Fruit fly (Drosophila melanogaster): ENCODE measurements around the gene CG4995.

CG4995 gene

dm6 chr2L:10327790-10328189 is 5.5 kb downstream of the CG4995 start, which contains the start of gene RnrL:
Gene RnrL (minus strand): TSS chr2L:10327943.
- TF ChIP-seq CG4617 (GFP tag; optimal IDR thresholded peaks at IDR 0.05; ENCODE audit: borderline replicate concordance) = no peak
- no peak for TF ChIP-seq scrt (GFP tag; optimal IDR thresholded peaks at IDR 0.05)
- no peak for TF ChIP-seq CG2129 (GFP tag; IDR thresholded peaks at IDR 0.05; ENCODE audit: partially characterized antibody)
- TF ChIP-seq CG13624 (GFP tag; optimal IDR thresholded peaks at IDR 0.05) = no peak
- no peak for TF ChIP-seq toy (GFP tag; IDR thresholded peaks at IDR 0.05)
- TF ChIP-seq row (GFP tag; IDR thresholded peaks at IDR 0.05) = peak; percentile 39; the same call in 2 of the 3 replicates
- TF ChIP-seq CG6791 (GFP tag; IDR thresholded peaks at IDR 0.05; ENCODE audit: partially characterized antibody) = no peak
- TF ChIP-seq esg (GFP tag; conservative IDR thresholded peaks at IDR 0.05) = no peak
- TF ChIP-seq Atf3 (GFP tag; optimal IDR thresholded peaks at IDR 0.05) = no peak
- peak; percentile 75 for TF ChIP-seq Dp (GFP tag; optimal IDR thresholded peaks at IDR 0.05)
- no peak for TF ChIP-seq CG1529 (GFP tag; optimal IDR thresholded peaks at IDR 0.05)
- no peak for TF ChIP-seq CG14965 (GFP tag; optimal IDR thresholded peaks at IDR 0.05; ENCODE audit: borderline replicate concordance)
- no peak for TF ChIP-seq fu2 (GFP tag; optimal IDR thresholded peaks at IDR 0.05)
- peak; percentile 10 for TF ChIP-seq sens (GFP tag)
- TF ChIP-seq pfk (GFP tag; optimal IDR thresholded peaks at IDR 0.05) = peak; percentile 85
- TF ChIP-seq unc-4 (GFP tag; IDR thresholded peaks at IDR 0.05; ENCODE audit: partially characterized antibody) = no peak
- no peak for TF ChIP-seq CG7372 (GFP tag; IDR thresholded peaks at IDR 0.05)
- no peak for TF ChIP-seq CG32532 (GFP tag; IDR thresholded peaks at IDR 0.05)
- TF ChIP-seq CG2875 (GFP tag; optimal IDR thresholded peaks at IDR 0.05) = no peak
- peak; percentile 7 for TF ChIP-seq BEAF-32 (GFP tag; optimal IDR thresholded peaks at IDR 0.05)
- no peak for TF ChIP-seq CG11695 (GFP tag; IDR thresholded peaks at IDR 0.05)
- no peak for TF ChIP-seq pum (GFP tag; optimal IDR thresholded peaks at IDR 0.05)
- TF ChIP-seq slou (GFP tag; optimal IDR thresholded peaks at IDR 0.05) = no peak
- TF ChIP-seq CG14710 (tag; optimal IDR thresholded peaks at IDR 0.05) = peak; percentile 7
- TF ChIP-seq CG14860 (GFP tag; IDR thresholded peaks at IDR 0.05; ENCODE audit: partially characterized antibody) = no peak
- no peak for TF ChIP-seq CG31441 (GFP tag; IDR thresholded peaks at IDR 0.05)
- no peak for TF ChIP-seq CG2199 (GFP tag; IDR thresholded peaks at IDR 0.05)
- TF ChIP-seq Oli (tag; optimal IDR thresholded peaks at IDR 0.05) = no peak
- no peak for TF ChIP-seq Atf6 (GFP tag; IDR thresholded peaks at IDR 0.05)
- TF ChIP-seq CG4854 (GFP tag; optimal IDR thresholded peaks at IDR 0.05) = no peak
- no peak for TF ChIP-seq Sry-β (GFP tag; optimal IDR thresholded peaks at IDR 0.05)
- no peak for TF ChIP-seq Doc2 (GFP tag; IDR thresholded peaks at IDR 0.05)
- TF ChIP-seq pzg (GFP tag; optimal IDR thresholded peaks at IDR 0.05) = peak; percentile 40
- TF ChIP-seq CG18619 (GFP tag; optimal IDR thresholded peaks at IDR 0.05) = no peak
- no peak for TF ChIP-seq Dbx (GFP tag; IDR thresholded peaks at IDR 0.05)
- TF ChIP-seq CG1602 (GFP tag; optimal IDR thresholded peaks at IDR 0.05) = no peak
- peak; percentile 89 for TF ChIP-seq CG30020 (tag; optimal IDR thresholded peaks at IDR 0.05)
- no peak for TF ChIP-seq Abd-B (GFP tag; optimal IDR thresholded peaks at IDR 0.05)
- TF ChIP-seq CG9797 (GFP tag; optimal IDR thresholded peaks at IDR 0.05) = peak; percentile 59
- TF ChIP-seq p53 (GFP tag; optimal IDR thresholded peaks at IDR 0.05) = no peak
- no peak for TF ChIP-seq CG15514 (GFP tag; optimal IDR thresholded peaks at IDR 0.05)
- TF ChIP-seq CG8290 (GFP tag; optimal IDR thresholded peaks at IDR 0.05) = peak; percentile 46
- TF ChIP-seq CG8290 (tag; optimal IDR thresholded peaks at IDR 0.05) = no peak
- peak; percentile 48 for TF ChIP-seq stwl (tag; optimal IDR thresholded peaks at IDR 0.05)
- no peak for TF ChIP-seq CG11398 (GFP tag; optimal IDR thresholded peaks at IDR 0.05)
- peak; percentile 5 for TF ChIP-seq CG2116 (GFP tag; optimal IDR thresholded peaks at IDR 0.05)
- peak; percentile 37 for TF ChIP-seq MBD-R2 (GFP tag; IDR thresholded peaks at IDR 0.05)
- TF ChIP-seq jigr1 (GFP tag; IDR thresholded peaks at IDR 0.05) = no peak
- no peak for TF ChIP-seq CG9817 (tag; optimal IDR thresholded peaks at IDR 0.05)
- TF ChIP-seq TFAM (GFP tag; optimal IDR thresholded peaks at IDR 0.05) = no peak
- peak; percentile 80 for TF ChIP-seq E2f2 (GFP tag; IDR thresholded peaks at IDR 0.05)
- TF ChIP-seq gfzf (GFP tag; optimal IDR thresholded peaks at IDR 0.05) = peak; percentile 64
